Worm (Caenorhabditis elegans): ENCODE data around the gene twk-23.

DNA sequence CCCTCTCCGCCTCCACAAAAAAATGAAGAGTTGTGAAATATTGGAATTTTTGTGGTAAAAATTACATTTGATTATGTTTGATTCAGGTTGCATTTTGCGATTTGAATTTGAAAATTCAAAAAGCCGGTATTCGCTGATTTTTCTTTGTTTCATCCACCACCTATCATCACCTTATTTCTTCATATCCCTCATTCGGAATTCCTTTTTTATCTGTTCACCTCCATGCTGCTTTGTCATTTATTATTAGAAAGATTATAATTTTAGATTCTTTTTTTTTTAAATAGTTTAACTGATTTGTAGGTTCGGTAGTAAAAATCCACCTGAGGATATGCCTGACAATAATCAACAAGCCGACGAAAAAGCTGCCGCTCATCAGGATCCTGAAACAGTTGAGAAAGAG lies 29.2 kb upstream of the twk-23 start, which contains the start of gene mct-3:
- TF ChIP-seq W03F9.2 (tag; optimal IDR thresholded peaks at IDR 0.05) (no peak), him-1 (tag; optimal IDR thresholded peaks at IDR 0.05) (no peak), dao-5 (tag; optimal IDR thresholded peaks at IDR 0.05) (no peak)

Measured in whole organism, L4/young adult.